Fruit fly (Drosophila melanogaster) whole organism, pupa: ENCODE measurements around the gene nompC.

Experiments used
- CG10348 ChIP-seq: fragments of 200-800 bp; sonication (Bioruptor generic); IDR thresholded peaks from 2 replicates; pipeline ENCODE4 v1.3.6; 2022; ENCODE audit warnings: missing biosample characterization, missing genetic modification characterization
- CG17806 ChIP-seq: fragments of 200-800 bp; sonication (Bioruptor generic); optimal IDR thresholded peaks from 2 replicates; lab custom pipeline; 2018; ENCODE audit warnings: missing biosample characterization, mild to moderate bottlenecking, missing genetic modification characterization, moderate library complexity
- CG4496 ChIP-seq: fragments of 200-800 bp; sonication (Bioruptor generic); IDR thresholded peaks from 3 replicates; pipeline ENCODE4 v1.3.6; 2022; ENCODE audit warnings: missing biosample characterization, missing genetic modification characterization

DNA sequence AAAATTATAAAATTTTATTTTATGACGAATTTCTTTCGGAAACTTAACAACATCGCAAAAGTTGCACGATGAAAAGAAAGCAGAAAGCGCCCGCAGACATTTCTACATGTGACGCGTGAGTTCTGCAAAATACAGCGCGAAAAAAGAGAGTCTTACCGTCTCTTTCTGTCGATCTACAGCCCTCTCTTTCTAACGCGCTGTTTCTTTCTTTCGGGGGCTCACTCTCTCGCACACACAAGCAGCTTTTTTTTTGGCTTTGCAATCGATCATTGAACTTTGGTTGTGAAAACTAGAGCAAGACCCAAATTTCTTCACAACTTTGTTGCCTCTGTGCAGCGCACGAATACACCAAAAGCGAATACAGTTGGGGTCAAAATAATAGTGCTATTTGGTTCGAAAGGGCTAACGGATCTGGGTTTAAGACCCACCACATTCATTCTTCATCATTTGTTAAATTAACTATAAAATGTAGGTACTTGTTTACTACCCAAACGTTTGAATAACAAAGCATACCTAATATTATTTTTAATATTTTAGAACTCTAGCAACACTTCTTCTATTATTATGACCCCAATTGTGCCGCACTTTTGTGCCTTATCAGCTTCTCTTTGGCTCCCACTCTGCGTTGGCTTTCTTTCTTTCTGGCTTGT lies 46.9 kb upstream of the nompC start:
- TF ChIP-seq CG4496 (peak; percentile 60; the same call in 2 of the 3 replicates), CG17806 (tag; lab: Kevin White, UChicago) (peak; percentile 27), CG10348 (GFP tag; lab: Robert Waterston, UW) (no peak)
